Fruit fly (Drosophila melanogaster) whole organism, pupa: Measurements from ENCODE around the gene aph-1.

Experiments
- CG13204 ChIP-seq: fragments of 200-800 bp; sonication (Bioruptor generic); optimal IDR thresholded peaks from 2 replicates; lab custom pipeline; 2018; ENCODE audit warnings: missing biosample characterization, mild to moderate bottlenecking, missing genetic modification characterization, moderate library complexity
- CG17806 ChIP-seq: fragments of 200-800 bp; sonication (Bioruptor generic); optimal IDR thresholded peaks from 2 replicates; lab custom pipeline; 2018; ENCODE audit warnings: missing biosample characterization, mild to moderate bottlenecking, missing genetic modification characterization, moderate library complexity
- CG32121 ChIP-seq: fragments of 200-800 bp; sonication (Bioruptor generic); IDR thresholded peaks from 2 replicates; pipeline ENCODE4 v1.3.6; 2022; ENCODE audit warnings: missing biosample characterization, missing genetic modification characterization
- D1 ChIP-seq: fragments of 200-800 bp; sonication (Bioruptor generic); optimal IDR thresholded peaks from 2 replicates; lab custom pipeline; 2018; ENCODE audit warnings: missing biosample characterization, mild to moderate bottlenecking, missing genetic modification characterization, moderate library complexity
- EcR ChIP-seq: fragments of 200-800 bp; sonication (Bioruptor generic); optimal IDR thresholded peaks from 3 replicates; lab custom pipeline; 2019; ENCODE audit warnings: missing biosample characterization, missing genetic modification characterization, mild to moderate bottlenecking, moderate library complexity, missing genetic modification reagents
- Snoo ChIP-seq: fragments of 200-800 bp; sonication (Bioruptor generic); optimal IDR thresholded peaks from 3 replicates; lab custom pipeline; 2017; ENCODE audit warnings: missing biosample characterization, mild to moderate bottlenecking, missing genetic modification characterization, inconsistent platforms

dm6 chr2L:2748480-2749143, 17.4 kb upstream of the aph-1 start:
- peak; percentile 75 for TF ChIP-seq CG17806 (tag; lab: Kevin White, UChicago)
- TF ChIP-seq EcR (GFP tag; lab: Kevin White, UChicago) = peak; percentile 56
- TF ChIP-seq Snoo (tag; lab: Kevin White, UChicago) = peak; percentile 85
- TF ChIP-seq CG32121 = peak; percentile 76; the same call in 1 of the 2 replicates
- TF ChIP-seq D1 (tag; lab: Kevin White, UChicago) = no peak
- no peak for TF ChIP-seq CG13204
